Worm (Caenorhabditis elegans): ENCODE data around the gene F58G6.3.
"Not testable (repeated sequence)": the region's sequence is repeated elsewhere in the genome, so short reads cannot be mapped to it uniquely, and the experiment has no call there.

F58G6.3 gene

DNA sequence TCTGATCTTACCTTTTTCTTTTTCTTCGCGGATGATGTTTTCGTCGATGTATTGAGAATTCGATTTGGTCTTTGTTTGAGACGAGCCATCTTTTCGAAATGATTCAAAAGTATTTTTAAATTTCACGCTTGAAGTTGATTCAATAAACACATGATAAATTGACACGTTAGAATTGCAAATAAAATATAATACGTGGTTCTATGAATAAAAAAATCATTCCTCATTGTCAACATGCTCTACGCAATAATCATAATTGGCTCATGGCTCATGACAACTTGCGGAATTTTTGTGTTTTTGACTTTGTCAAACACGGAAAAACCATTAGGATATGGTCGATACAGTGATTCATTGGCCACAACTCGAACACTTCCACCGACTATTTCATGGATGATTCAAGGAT is 30.1 kb downstream of the F58G6.3 start, which contains the start of the genes htas-1 and ZK1251.3:
Gene htas-1 (minus strand): TSS at position 101 of the 400 bp plus-strand sequence.
Gene ZK1251.3 (plus strand): TSS at position 226 of the 400 bp plus-strand sequence.
- no peak for TF ChIP-seq unc-130 (GFP tag; optimal IDR thresholded peaks at IDR 0.05)
- TF ChIP-seq pqm-1 (tag; optimal IDR thresholded peaks at IDR 0.05): no peak

DNA sequence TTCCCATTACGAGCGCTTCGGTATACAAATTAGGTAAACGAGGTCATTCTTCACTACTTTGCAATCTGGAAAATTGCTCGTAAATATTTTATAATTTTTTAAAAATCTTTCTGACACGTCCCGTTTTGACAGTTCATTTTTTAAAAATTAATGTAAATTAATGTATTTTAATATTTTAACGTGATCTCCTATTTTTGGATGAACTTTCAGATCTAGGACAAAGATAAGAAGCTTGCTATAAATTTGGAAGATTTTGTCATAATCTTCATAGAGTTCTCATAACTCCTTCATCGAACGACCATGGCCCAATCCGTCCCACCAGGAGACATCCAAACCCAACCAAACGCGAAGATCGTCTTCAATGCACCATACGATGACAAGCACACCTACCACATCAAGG is 35.4 kb downstream of the F58G6.3 start, which contains the start of gene msp-76:
Gene msp-76 (plus strand): TSS at position 301 of the 400 bp plus-strand sequence.
- TF ChIP-seq spr-3 (GFP tag; optimal IDR thresholded peaks at IDR 0.05); nhr-41 (GFP tag; IDR thresholded peaks at IDR 0.05); zip-2 (tag; optimal IDR thresholded peaks at IDR 0.05): not testable (repeated sequence)

DNA sequence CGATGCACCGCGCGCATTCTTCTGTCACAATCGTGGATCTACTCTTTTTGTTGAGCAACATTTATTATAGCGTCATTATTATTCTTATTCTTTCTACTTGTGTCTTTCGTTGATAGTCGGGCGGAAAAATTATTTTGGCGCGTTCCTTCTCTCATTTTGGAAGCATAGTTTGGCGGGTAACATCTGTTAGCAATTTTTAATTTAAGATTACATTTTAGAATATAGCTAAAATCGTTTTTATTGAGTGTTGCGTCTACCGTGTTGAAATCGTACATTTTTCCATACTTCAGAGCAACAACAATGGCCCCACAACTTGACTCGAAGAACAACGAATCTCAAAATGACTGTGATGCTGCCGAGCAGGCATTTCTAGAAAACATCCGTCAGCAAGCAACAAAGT is 37.3 kb downstream of the F58G6.3 start, which contains the start of gene sdz-36:
Gene sdz-36 (plus strand): TSS at position 301 of the 400 bp plus-strand sequence.
- TF ChIP-seq unc-39 (tag; optimal IDR thresholded peaks at IDR 0.05): no peak
- no peak for TF ChIP-seq nhr-111 (GFP tag; optimal IDR thresholded peaks at IDR 0.05)
- TF ChIP-seq dpl-1 (GFP tag; optimal IDR thresholded peaks at IDR 0.05): no peak
- TF ChIP-seq rbr-2 (tag; optimal IDR thresholded peaks at IDR 0.05): no peak
- no peak for TF ChIP-seq dmd-6 (GFP tag; IDR thresholded peaks at IDR 0.05)
- no peak for TF ChIP-seq hlh-11 (tag; optimal IDR thresholded peaks at IDR 0.05)
- no peak for TF ChIP-seq F49E8.2 (tag; optimal IDR thresholded peaks at IDR 0.05; ENCODE audit: borderline replicate concordance)
- no peak for TF ChIP-seq zip-11 (GFP tag; IDR thresholded peaks at IDR 0.05)
- no peak for TF ChIP-seq lin-38 (GFP tag; IDR thresholded peaks at IDR 0.05)
- TF ChIP-seq gei-8 (GFP tag; optimal IDR thresholded peaks at IDR 0.05): no peak
- TF ChIP-seq egl-27 (tag; optimal IDR thresholded peaks at IDR 0.05): no peak
- no peak for TF ChIP-seq lin-1 (GFP tag; IDR thresholded peaks at IDR 0.05)
- TF ChIP-seq jun-1 (tag; optimal IDR thresholded peaks at IDR 0.05): no peak
- TF ChIP-seq hlh-30 (tag; optimal IDR thresholded peaks at IDR 0.05; ENCODE audit: insufficient read depth): no peak
- TF ChIP-seq dve-1 (tag; optimal IDR thresholded peaks at IDR 0.05; ENCODE audit: insufficient read depth): no peak
- TF ChIP-seq fos-1 (tag; optimal IDR thresholded peaks at IDR 0.05): no peak

DNA sequence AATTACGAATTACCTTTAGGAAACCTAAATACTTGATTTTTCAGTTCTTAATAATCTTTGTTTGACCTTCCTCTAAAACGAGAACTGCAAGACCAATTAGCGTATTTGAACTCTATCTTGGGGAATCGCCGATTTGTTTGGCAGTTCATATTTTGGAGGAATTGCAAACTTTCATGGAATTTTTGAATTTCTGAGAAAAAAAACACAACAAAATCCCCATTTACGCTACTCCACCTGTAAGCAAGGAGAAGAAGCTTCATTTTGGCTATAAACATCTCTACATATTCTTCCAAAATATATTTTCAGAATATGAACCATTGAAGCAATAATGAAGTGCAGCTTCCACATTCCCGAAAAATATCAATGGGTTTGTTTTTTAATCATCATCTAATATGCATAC is 39.5 kb downstream of the F58G6.3 start, which contains the start of gene twk-9:
Gene twk-9 (plus strand): TSS at position 301 of the 400 bp plus-strand sequence.
- TF ChIP-seq rbr-2 (tag; optimal IDR thresholded peaks at IDR 0.05): no peak
- TF ChIP-seq fos-1 (tag; optimal IDR thresholded peaks at IDR 0.05): no peak
- TF ChIP-seq tra-1 (GFP tag; IDR thresholded peaks at IDR 0.05): no peak
- TF ChIP-seq pqm-1 (tag; optimal IDR thresholded peaks at IDR 0.05): no peak
- no peak for TF ChIP-seq daf-8 (GFP tag; IDR thresholded peaks at IDR 0.05)
- no peak for TF ChIP-seq dpl-1 (GFP tag; optimal IDR thresholded peaks at IDR 0.05)
- no peak for TF ChIP-seq mdl-1 (tag; optimal IDR thresholded peaks at IDR 0.05)
- no peak for TF ChIP-seq ceh-32 (tag; optimal IDR thresholded peaks at IDR 0.05; ENCODE audit: poor library complexity)
- TF ChIP-seq nhr-237 (tag; optimal IDR thresholded peaks at IDR 0.05): no peak
- no peak for TF ChIP-seq mxl-3 (GFP tag; optimal IDR thresholded peaks at IDR 0.05)
- TF ChIP-seq jun-1 (tag; optimal IDR thresholded peaks at IDR 0.05): no peak
- TF ChIP-seq set-16 (GFP tag; IDR thresholded peaks at IDR 0.05): no peak
- TF ChIP-seq egl-43 (GFP tag; IDR thresholded peaks at IDR 0.05): no peak
- no peak for TF ChIP-seq nhr-42 (GFP tag; IDR thresholded peaks at IDR 0.05)
- TF ChIP-seq lim-7 (GFP tag; IDR thresholded peaks at IDR 0.05): no peak

DNA sequence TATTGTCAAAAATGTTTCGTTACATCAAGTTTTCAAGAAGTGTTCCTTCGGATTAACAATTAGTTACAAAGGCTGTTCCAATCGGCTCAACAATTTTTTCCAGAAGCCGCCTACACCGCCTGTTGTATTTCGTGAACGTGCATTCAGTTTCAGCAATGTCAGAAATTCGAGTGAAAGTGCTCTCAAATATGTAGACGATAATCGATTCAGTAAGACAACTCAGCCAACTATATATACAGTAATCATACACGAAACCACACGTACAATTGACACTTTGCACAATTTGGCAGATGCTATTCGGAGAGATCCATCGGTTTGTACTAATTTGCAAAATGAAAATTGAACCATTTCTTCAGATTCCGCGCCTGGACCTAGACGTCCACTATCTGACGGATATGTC is 43.2 kb downstream of the F58G6.3 start:
- peak in 1 of 2 experiments; percentile 99 for TF ChIP-seq unc-62 (GFP tag; optimal IDR thresholded peaks at IDR 0.05 in 1 of 2)
- TF ChIP-seq unc-62 (tag; optimal IDR thresholded peaks at IDR 0.05): no peak
- TF ChIP-seq aha-1 (tag): peak; percentile 1
- no peak for TF ChIP-seq jun-1 (tag; optimal IDR thresholded peaks at IDR 0.05)
